Fruit fly (Drosophila melanogaster): ENCODE data around the gene CG5151.

The CG5151 gene

DNA sequence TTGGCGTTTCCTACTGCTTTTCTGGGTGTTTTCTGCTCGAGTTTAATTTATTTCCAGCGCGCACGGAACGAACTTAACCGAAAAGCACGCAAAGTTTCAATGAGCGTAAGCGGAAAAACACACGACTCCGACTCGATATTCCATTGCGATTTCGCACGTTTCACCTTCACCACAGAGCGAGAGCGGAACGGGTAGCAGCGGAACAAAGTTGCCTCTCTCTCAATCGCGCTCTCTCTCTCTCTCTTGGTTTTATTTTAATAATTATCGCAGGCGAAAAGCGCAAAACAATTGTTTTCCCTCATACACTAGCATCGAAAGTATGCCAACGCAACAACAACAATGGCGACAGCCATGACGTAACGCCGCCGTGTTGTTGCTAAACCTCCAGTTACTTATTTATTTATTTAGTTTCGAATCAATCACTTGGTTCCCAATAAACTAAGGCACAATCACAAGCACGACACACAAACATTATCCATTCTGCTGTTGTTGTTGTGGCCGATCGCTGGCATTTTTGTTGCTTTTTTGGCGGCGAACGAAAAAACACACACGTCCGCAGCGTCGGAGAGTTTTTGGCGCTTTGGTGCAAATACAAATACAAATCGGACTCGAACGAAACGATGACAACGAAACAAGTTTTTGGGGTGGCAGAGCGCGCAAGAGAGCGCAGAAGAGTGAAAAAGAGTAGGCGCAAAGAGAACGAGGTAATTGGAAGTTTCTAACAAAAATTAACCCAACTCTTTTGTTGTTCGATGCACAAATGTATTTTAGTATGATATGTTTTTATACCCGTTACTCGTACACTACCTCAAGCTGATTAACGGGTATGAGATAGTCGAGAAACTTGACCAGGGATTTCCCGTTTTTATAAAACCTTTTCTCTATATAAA lies at the start of gene CG5151 (continued):
- TF ChIP-seq Hsf (GFP tag; optimal IDR thresholded peaks at IDR 0.05) (no peak), CG6765 (GFP tag; optimal IDR thresholded peaks at IDR 0.05) (peak; percentile 62), Six4 (GFP tag; optimal IDR thresholded peaks at IDR 0.05) (no peak), repo (GFP tag; optimal IDR thresholded peaks at IDR 0.05) (no peak), lmd (GFP tag; IDR thresholded peaks at IDR 0.05) (no peak), Nf-YC (tag; optimal IDR thresholded peaks at IDR 0.05) (peak; percentile 21), Ssrp (tag; optimal IDR thresholded peaks at IDR 0.05) (no peak), dm (GFP tag; optimal IDR thresholded peaks at IDR 0.05) (no peak), CG42726 (GFP tag; IDR thresholded peaks at IDR 0.05; ENCODE audit: partially characterized antibody) (peak; percentile 38; the same call in 1 of the 2 replicates), NC2α (GFP tag; optimal IDR thresholded peaks at IDR 0.05) (no peak), CG14050 (GFP tag; IDR thresholded peaks at IDR 0.05) (no peak), CG1603 (tag; optimal IDR thresholded peaks at IDR 0.05) (no peak), aop (GFP tag; IDR thresholded peaks at IDR 0.05) (no peak), Lim3 (GFP tag; IDR thresholded peaks at IDR 0.05) (no peak), chn (GFP tag; optimal IDR thresholded peaks at IDR 0.05) (no peak), peb (GFP tag; IDR thresholded peaks at IDR 0.05) (no peak), CG4404 (GFP tag; IDR thresholded peaks at IDR 0.05) (no peak), H2.0 (GFP tag; IDR thresholded peaks at IDR 0.05) (no peak), nerfin-2 (GFP tag; IDR thresholded peaks at IDR 0.05; ENCODE audit: partially characterized antibody) (peak; percentile 85), CG6683 (GFP tag; optimal IDR thresholded peaks at IDR 0.05) (no peak), schlank (tag; optimal IDR thresholded peaks at IDR 0.05) (peak; percentile 14), hbn (GFP tag; IDR thresholded peaks at IDR 0.05; ENCODE audit: partially characterized antibody) (no peak), so (GFP tag; IDR thresholded peaks at IDR 0.05) (no peak; the same call in 2 of the 3 replicates), h (optimal IDR thresholded peaks at IDR 0.05) (no peak), CG3847 (GFP tag; IDR thresholded peaks at IDR 0.05) (no peak), CG12391 (tag; optimal IDR thresholded peaks at IDR 0.05) (no peak), CG1602 (GFP tag; optimal IDR thresholded peaks at IDR 0.05) (no peak), GATAe (GFP tag; conservative IDR thresholded peaks at IDR 0.05) (no peak), Hmx (GFP tag; optimal IDR thresholded peaks at IDR 0.05) (no peak), sqz (GFP tag; optimal IDR thresholded peaks at IDR 0.05) (peak; percentile 4), gcm2 (GFP tag; optimal IDR thresholded peaks at IDR 0.05) (no peak), CG2712 (tag; optimal IDR thresholded peaks at IDR 0.05) (no peak), bab2 (GFP tag; optimal IDR thresholded peaks at IDR 0.05) (no peak), pros (GFP tag; optimal IDR thresholded peaks at IDR 0.05) (no peak), CG10565 (GFP tag; optimal IDR thresholded peaks at IDR 0.05) (no peak), Ets65A (GFP tag) (no peak), Dip3 (GFP tag; optimal IDR thresholded peaks at IDR 0.05) (no peak), ara (GFP tag; IDR thresholded peaks at IDR 0.05) (no peak), zfh2 (GFP tag; optimal IDR thresholded peaks at IDR 0.05) (no peak), CG8944 (GFP tag; optimal IDR thresholded peaks at IDR 0.05) (no peak), dati (GFP tag; IDR thresholded peaks at IDR 0.05) (no peak), CG31441 (GFP tag; IDR thresholded peaks at IDR 0.05) (no peak), al (GFP tag; IDR thresholded peaks at IDR 0.05) (no peak), CrebB (tag; optimal IDR thresholded peaks at IDR 0.05) (no peak), Bgb (GFP tag; IDR thresholded peaks at IDR 0.05; ENCODE audit: partially characterized antibody) (peak; percentile 81), CG3995 (GFP tag; optimal IDR thresholded peaks at IDR 0.05) (no peak), pb (GFP tag; optimal IDR thresholded peaks at IDR 0.05) (no peak), CG6175 (GFP tag; IDR thresholded peaks at IDR 0.05) (no peak), CG2202 (tag; optimal IDR thresholded peaks at IDR 0.05) (no peak), slou (GFP tag; optimal IDR thresholded peaks at IDR 0.05) (no peak), NC2β (GFP tag; optimal IDR thresholded peaks at IDR 0.05) (no peak)
